Fruit fly (Drosophila melanogaster) whole organism, prepupa: Measurements from ENCODE around the gene Prx5.

ENCODE experiments used
- CG16779 ChIP-seq: fragments of 200-800 bp; sonication (Bioruptor generic); optimal IDR thresholded peaks from 3 replicates; lab custom pipeline; 2017; ENCODE audit warnings: missing biosample characterization, mild to moderate bottlenecking, missing genetic modification characterization
- CG6792 ChIP-seq: fragments of 200-800 bp; sonication (Bioruptor generic); optimal IDR thresholded peaks from 3 replicates; lab custom pipeline; 2016; ENCODE audit warnings: missing biosample characterization, missing genetic modification characterization
- Hr39 ChIP-seq: fragments of 200-800 bp; sonication (Bioruptor generic); optimal IDR thresholded peaks from 2 replicates; lab custom pipeline; 2016; ENCODE audit warnings: missing biosample characterization, missing genetic modification characterization
- Hr4 ChIP-seq: fragments of 200-800 bp; sonication (Bioruptor generic); optimal IDR thresholded peaks from 3 replicates; lab custom pipeline; 2016; ENCODE audit warnings: missing biosample characterization, missing genetic modification characterization
- Met ChIP-seq: fragments of 200-800 bp; sonication (Bioruptor generic); optimal IDR thresholded peaks from 3 replicates; lab custom pipeline; 2016; ENCODE audit warnings: missing biosample characterization, missing genetic modification characterization
- Sox14 ChIP-seq: fragments of 200-800 bp; sonication (Bioruptor generic); optimal IDR thresholded peaks from 3 replicates; lab custom pipeline; 2016; ENCODE audit warnings: missing biosample characterization, missing genetic modification characterization
- eg ChIP-seq: fragments of 200-800 bp; sonication (Bioruptor generic); IDR thresholded peaks from 3 replicates; pipeline ENCODE4 v1.3.6; 2022; ENCODE audit warnings: missing biosample characterization, missing genetic modification characterization
- net ChIP-seq: fragments of 200-800 bp; sonication (Bioruptor generic); optimal IDR thresholded peaks from 3 replicates; lab custom pipeline; 2016; ENCODE audit warnings: missing biosample characterization, missing genetic modification characterization

- peak; percentile 45 for TF ChIP-seq Hr39 (GFP tag; lab: Kevin White, UChicago)
- peak; percentile 81 for TF ChIP-seq net (GFP tag; lab: Kevin White, UChicago)
- peak; percentile 25 for TF ChIP-seq CG6792 (GFP tag; lab: Kevin White, UChicago)
- peak; percentile 44 for TF ChIP-seq Hr4 (GFP tag; lab: Kevin White, UChicago)
- peak; percentile 62 for TF ChIP-seq Met
- TF ChIP-seq Sox14 (GFP tag; lab: Kevin White, UChicago): peak; percentile 59
- no peak for TF ChIP-seq eg (GFP tag; lab: Robert Waterston, UW)
- peak; percentile 92 for TF ChIP-seq CG16779
Measured at dm6 chr3R:18196991-18197801, 30.1 kb upstream of the Prx5 start.
